Worm (Caenorhabditis elegans) whole organism, young adult: Measurements from ENCODE around the gene ttr-19.

Experiments used
- C17E4.6 ChIP-seq: fragments of 200-800 bp; sonication (Bioruptor generic); IDR thresholded peaks from 2 replicates; pipeline ENCODE4 v1.3.6; 2022; ENCODE audit warnings: missing genetic modification reagents, missing genetic modification characterization, missing compliant biosample characterization
- F22D6.2 ChIP-seq: sonication (generic microtip); optimal IDR thresholded peaks from 2 replicates; lab custom pipeline; 2016; ENCODE audit warnings: mild to moderate bottlenecking, missing genetic modification characterization, missing compliant biosample characterization
- ama-1 ChIP-seq, 3 experiments: fragments of 150-350 bp in 1 of 3; sonication (generic microtip) in 2 of 3; optimal IDR thresholded peaks; 2 replicates each; lab custom pipeline; 2014 to 2018; ENCODE audit warnings: missing biosample characterization in 2 of 3, missing genetic modification characterization in 2 of 3, missing genetic modification reagents in 2 of 3
- athp-1 ChIP-seq: sonication (generic microtip); optimal IDR thresholded peaks from 2 replicates; lab custom pipeline; 2017; ENCODE audit warnings: mild to moderate bottlenecking, missing genetic modification characterization, missing compliant biosample characterization
- dpff-1 ChIP-seq: sonication (generic microtip); optimal IDR thresholded peaks from 2 replicates; lab custom pipeline; 2017; ENCODE audit warnings: mild to moderate bottlenecking, missing genetic modification characterization, missing compliant biosample characterization
- egl-44 ChIP-seq: fragments of 200-800 bp; sonication (Bioruptor generic); IDR thresholded peaks from 2 replicates; pipeline ENCODE4 v1.3.6; 2022; ENCODE audit warnings: missing genetic modification reagents, missing genetic modification characterization, missing compliant biosample characterization
- lin-35 ChIP-seq, 3 experiments: fragments of 150-350 bp in 2 of 3; sonication (generic microtip) in 1 of 3; optimal IDR thresholded peaks; 2 replicates each; lab custom pipeline; 2014 to 2018; ENCODE audit warnings: missing biosample characterization in 3 of 3, missing genetic modification characterization in 3 of 3, missing genetic modification reagents in 3 of 3
- pbrm-1 ChIP-seq: fragments of 200-800 bp; sonication (Bioruptor generic); IDR thresholded peaks from 2 replicates; pipeline ENCODE4 v1.3.6; 2022; ENCODE audit warnings: missing genetic modification reagents, missing genetic modification characterization, missing compliant biosample characterization
- pha-4 ChIP-seq: fragments of 150-350 bp; sonication (generic microtip); optimal IDR thresholded peaks from 2 replicates; lab custom pipeline; 2014; ENCODE audit warnings: missing biosample characterization, missing genetic modification reagents, missing genetic modification characterization
- snpc-4 ChIP-seq, 5 experiments: fragments of 150-350 bp in 1 of 5; sonication (generic microtip) in 4 of 5; optimal IDR thresholded peaks; 2 replicates each; lab custom pipeline; 2014 to 2018; ENCODE audit warnings: missing genetic modification characterization in 5 of 5, missing biosample characterization in 3 of 5, antibody characterized with exemption in 2 of 5, mild to moderate bottlenecking in 2 of 5, missing compliant biosample characterization in 2 of 5, missing genotype in 2 of 5, moderate library complexity in 2 of 5, missing genetic modification reagents in 1 of 5
- tbx-9 ChIP-seq: sonication (generic microtip); optimal IDR thresholded peaks from 2 replicates; lab custom pipeline; 2016; ENCODE audit warnings: borderline replicate concordance, missing genetic modification characterization, inconsistent platforms, missing compliant biosample characterization
- unc-62 ChIP-seq: fragments of 150-350 bp; optimal IDR thresholded peaks from 2 replicates; lab custom pipeline; 2014; ENCODE audit warnings: missing biosample characterization, missing genetic modification reagents, missing genetic modification characterization

DNA sequence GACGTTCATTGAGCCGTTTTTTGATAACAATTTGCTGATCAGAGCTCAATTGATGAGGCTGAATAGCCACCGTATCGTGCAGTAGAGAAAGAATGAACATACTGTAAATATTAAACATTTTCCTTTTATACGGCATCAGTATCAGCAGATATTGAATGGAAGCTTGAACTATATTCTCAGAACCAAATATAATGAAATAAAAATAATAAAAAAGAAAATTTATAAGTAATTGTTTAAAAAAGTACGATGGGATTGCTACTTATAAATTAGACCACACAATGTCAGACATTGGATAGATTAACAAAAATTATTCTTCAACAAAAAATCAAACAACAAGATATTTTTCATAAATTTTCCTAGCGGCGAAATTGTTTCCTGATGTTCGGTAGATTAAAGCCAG is 20.7 kb downstream of the ttr-19 start, which contains the start of gene rpc-25:
- no peak for TF ChIP-seq C17E4.6 (GFP tag; lab: Robert Waterston, UW)
- no peak for TF ChIP-seq athp-1
- TF ChIP-seq ama-1 (optimal IDR thresholded peaks at IDR 0.05; lab: Kevin White, UChicago) = no peak
- TF ChIP-seq ama-1 (GFP tag; optimal IDR thresholded peaks at IDR 0.05; lab: Kevin White, UChicago) = no peak
- TF ChIP-seq tbx-9 (tag; lab: Kevin White, UChicago) = no peak
- no peak for TF ChIP-seq snpc-4 (GFP tag; optimal IDR thresholded peaks at IDR 0.05; lab: Kevin White, UChicago)
- no peak for TF ChIP-seq snpc-4 (tag; optimal IDR thresholded peaks at IDR 0.05; lab: Kevin White, UChicago)
- TF ChIP-seq F22D6.2 (tag; lab: Kevin White, UChicago) = no peak
- TF ChIP-seq pha-4 (tag; lab: Kevin White, UChicago) = no peak
- no peak for TF ChIP-seq lin-35 (GFP tag; optimal IDR thresholded peaks at IDR 0.05; lab: Kevin White, UChicago)
- no peak for TF ChIP-seq unc-62 (GFP tag; lab: Kevin White, UChicago)
- TF ChIP-seq egl-44 (GFP tag; lab: Robert Waterston, UW) = no peak
- TF ChIP-seq dpff-1 = no peak
- no peak for TF ChIP-seq pbrm-1
